Fruit fly (Drosophila melanogaster): Measurements from ENCODE around the gene CG42580.

dm6 chrX:20538197-20538596 is 35.9 kb upstream of the CG42580 start, which contains the start of gene RunxB:
- TF ChIP-seq CG11762 (GFP tag; optimal IDR thresholded peaks at IDR 0.05; ENCODE audit: insufficient read depth) (no peak), CG6854 (GFP tag; optimal IDR thresholded peaks at IDR 0.05) (no peak), Gug (GFP tag; IDR thresholded peaks at IDR 0.05) (no peak)
